Worm (Caenorhabditis elegans) whole organism, L4 larva: ENCODE data around the gene ZK892.4.

Source experiments
- D1046.2 ChIP-seq: fragments of 200-800 bp; sonication (Bioruptor generic); IDR thresholded peaks from 2 replicates; pipeline ENCODE4 v1.3.6; 2022; ENCODE audit warnings: missing genetic modification characterization, missing compliant biosample characterization
- F10B5.3 ChIP-seq: sonication (generic microtip); optimal IDR thresholded peaks from 2 replicates; lab custom pipeline; 2016; ENCODE audit warnings: mild to moderate bottlenecking, missing genetic modification characterization, missing compliant biosample characterization
- T20F7.1 ChIP-seq: fragments of 200-800 bp; sonication (Bioruptor generic); optimal IDR thresholded peaks from 2 replicates; lab custom pipeline; 2018; ENCODE audit warnings: mild to moderate bottlenecking, missing genetic modification characterization, missing compliant biosample characterization
- Y105C5A.15 ChIP-seq: fragments of 200-800 bp; sonication (Bioruptor generic); IDR thresholded peaks from 2 replicates; pipeline ENCODE4 v1.3.6; 2022; ENCODE audit warnings: missing genetic modification characterization, missing compliant biosample characterization
- Y5F2A.4 ChIP-seq: fragments of 200-800 bp; sonication (Bioruptor generic); optimal IDR thresholded peaks from 2 replicates; lab custom pipeline; 2018; ENCODE audit warnings: mild to moderate bottlenecking, missing genetic modification characterization, missing compliant biosample characterization
- ZK337.2 ChIP-seq: fragments of 200-800 bp; sonication (Bioruptor generic); IDR thresholded peaks from 2 replicates; pipeline ENCODE4 v1.3.6; 2022; ENCODE audit warnings: missing genetic modification reagents, missing genetic modification characterization, missing compliant biosample characterization
- aha-1 ChIP-seq: fragments of 150-350 bp; peaks from one replicate; lab custom pipeline; 2014; ENCODE audit warnings: missing biosample characterization, missing genetic modification characterization
- aly-2 ChIP-seq: sonication (generic microtip); optimal IDR thresholded peaks from 2 replicates; lab custom pipeline; 2018; ENCODE audit warnings: missing biosample characterization, missing genetic modification characterization
- ama-1 ChIP-seq: fragments of 150-350 bp; optimal IDR thresholded peaks from 2 replicates; lab custom pipeline; 2014; ENCODE audit warnings: inconsistent platforms, mixed read lengths
- arid-1 ChIP-seq: fragments of 200-800 bp; sonication (Bioruptor generic); conservative IDR thresholded peaks from 2 replicates; pipeline ENCODE4 v1.3.6; 2022; ENCODE audit warnings: missing genetic modification reagents, missing genetic modification characterization, missing compliant biosample characterization
- attf-4 ChIP-seq: sonication (generic microtip); optimal IDR thresholded peaks from 3 replicates; lab custom pipeline; 2017; ENCODE audit warnings: missing biosample characterization, missing genetic modification characterization
- ceh-20 ChIP-seq: fragments of 200-800 bp; sonication (Bioruptor generic); IDR thresholded peaks from 2 replicates; pipeline ENCODE4 v1.3.6; 2022; ENCODE audit warnings: missing genetic modification reagents, missing genetic modification characterization, missing compliant biosample characterization
- ceh-32 ChIP-seq: sonication (generic microtip); optimal IDR thresholded peaks from 2 replicates; lab custom pipeline; 2016; ENCODE audit warnings: mild to moderate bottlenecking, missing genetic modification characterization, missing compliant biosample characterization; ENCODE audit not compliant: poor library complexity
- ceh-44 ChIP-seq: fragments of 200-800 bp; sonication (Bioruptor generic); IDR thresholded peaks from 2 replicates; pipeline ENCODE4 v1.3.6; 2022; ENCODE audit warnings: missing genetic modification reagents, missing genetic modification characterization, missing compliant biosample characterization
- ceh-62 ChIP-seq: sonication (generic microtip); optimal IDR thresholded peaks from 2 replicates; lab custom pipeline; 2017; ENCODE audit warnings: missing biosample characterization, missing genetic modification characterization
- ces-1 ChIP-seq: fragments of 150-350 bp; sonication (generic microtip); optimal IDR thresholded peaks from 4 replicates; lab custom pipeline; 2014; ENCODE audit warnings: missing biosample characterization, missing genetic modification reagents, missing genetic modification characterization
- ctbp-1 ChIP-seq: fragments of 200-800 bp; sonication (Bioruptor generic); IDR thresholded peaks from 2 replicates; pipeline ENCODE4 v1.3.6; 2022; ENCODE audit warnings: missing genetic modification reagents, missing genetic modification characterization, missing compliant biosample characterization
- daf-12 ChIP-seq: fragments of 150-350 bp; optimal IDR thresholded peaks from 2 replicates; lab custom pipeline; 2014; ENCODE audit warnings: missing biosample characterization, missing genetic modification reagents, missing genetic modification characterization
- daf-16 ChIP-seq, 3 experiments: sonication (generic microtip); optimal IDR thresholded peaks; 2 replicates each; lab custom pipeline; 2016 to 2017; ENCODE audit warnings: missing genetic modification characterization in 3 of 3, missing genetic modification reagents in 3 of 3, mild to moderate bottlenecking in 2 of 3, missing compliant biosample characterization in 2 of 3, missing biosample characterization in 1 of 3, moderate library complexity in 1 of 3
- daf-19 ChIP-seq: fragments of 200-800 bp; sonication (Bioruptor generic); conservative IDR thresholded peaks from 2 replicates; pipeline ENCODE4 v1.3.6; 2022; ENCODE audit warnings: missing genetic modification characterization, missing compliant biosample characterization
- dmd-6 ChIP-seq: fragments of 200-800 bp; sonication (Bioruptor generic); IDR thresholded peaks from 2 replicates; pipeline ENCODE4 v1.3.6; 2022; ENCODE audit warnings: missing genetic modification reagents, missing genetic modification characterization, missing compliant biosample characterization
- dve-1 ChIP-seq: sonication (generic microtip); optimal IDR thresholded peaks from 2 replicates; lab custom pipeline; 2017; ENCODE audit warnings: antibody characterized with exemption, mild to moderate bottlenecking, missing genetic modification characterization, missing compliant biosample characterization; ENCODE audit not compliant: insufficient read depth
- egl-27 ChIP-seq: sonication (generic microtip); optimal IDR thresholded peaks from 3 replicates; lab custom pipeline; 2017; ENCODE audit warnings: missing biosample characterization, missing genetic modification reagents, missing genetic modification characterization
- fkh-10 ChIP-seq: fragments of 150-350 bp; optimal IDR thresholded peaks from 2 replicates; lab custom pipeline; 2014; ENCODE audit warnings: missing biosample characterization, missing genetic modification reagents, missing genetic modification characterization
- gei-8 ChIP-seq: fragments of 200-800 bp; sonication (Bioruptor generic); optimal IDR thresholded peaks from 2 replicates; lab custom pipeline; 2018; ENCODE audit warnings: mild to moderate bottlenecking, missing genetic modification characterization, missing compliant biosample characterization
- hmg-1.1 ChIP-seq: fragments of 200-800 bp; sonication (Bioruptor generic); IDR thresholded peaks from 2 replicates; pipeline ENCODE4 v1.3.6; 2022; ENCODE audit warnings: missing genetic modification reagents, missing genetic modification characterization, missing compliant biosample characterization
- lin-13 ChIP-seq: fragments of 150-350 bp; optimal IDR thresholded peaks from 2 replicates; lab custom pipeline; 2014; ENCODE audit warnings: missing biosample characterization, missing genetic modification reagents, missing genetic modification characterization
- lin-29 ChIP-seq: fragments of 200-800 bp; sonication (Bioruptor generic); IDR thresholded peaks from 2 replicates; pipeline ENCODE4 v1.3.6; 2022; ENCODE audit warnings: missing genetic modification reagents, missing genetic modification characterization, missing compliant biosample characterization
- lin-39 ChIP-seq: fragments of 150-350 bp; optimal IDR thresholded peaks from 2 replicates; lab custom pipeline; 2014; ENCODE audit warnings: missing biosample characterization, missing genetic modification reagents, missing genetic modification characterization
- lir-3 ChIP-seq: sonication (generic microtip); optimal IDR thresholded peaks from 2 replicates; lab custom pipeline; 2016; ENCODE audit warnings: mild to moderate bottlenecking, missing genetic modification characterization, missing compliant biosample characterization
- mdl-1 ChIP-seq, 2 experiments: fragments of 150-350 bp in 1 of 2; sonication (generic microtip) in 1 of 2; optimal IDR thresholded peaks; 2 replicates each; lab custom pipeline; 2014 to 2017; ENCODE audit warnings: missing biosample characterization in 2 of 2, missing genetic modification characterization in 2 of 2
- mes-2 ChIP-seq: sonication (generic microtip); optimal IDR thresholded peaks from 2 replicates; lab custom pipeline; 2016; ENCODE audit warnings: missing genotype, mild to moderate bottlenecking, missing genetic modification characterization, missing compliant biosample characterization; ENCODE audit not compliant: poor library complexity, severe bottlenecking
- nhr-10 ChIP-seq: fragments of 150-350 bp; optimal IDR thresholded peaks from 2 replicates; lab custom pipeline; 2014; ENCODE audit warnings: missing biosample characterization, missing genetic modification characterization
- nhr-11 ChIP-seq: fragments of 150-350 bp; optimal IDR thresholded peaks from 2 replicates; lab custom pipeline; 2014; ENCODE audit warnings: missing biosample characterization, missing genetic modification characterization
- nhr-111 ChIP-seq: fragments of 200-800 bp; sonication (Bioruptor generic); optimal IDR thresholded peaks from 2 replicates; lab custom pipeline; 2018; ENCODE audit warnings: mild to moderate bottlenecking, missing genetic modification characterization, missing compliant biosample characterization
- nhr-25 ChIP-seq: sonication (generic microtip); optimal IDR thresholded peaks from 2 replicates; lab custom pipeline; 2017; ENCODE audit warnings: missing genetic modification characterization, mild to moderate bottlenecking, missing compliant biosample characterization, antibody characterized with exemption, moderate library complexity, borderline replicate concordance; ENCODE audit not compliant: insufficient read depth
- nhr-41 ChIP-seq: fragments of 200-800 bp; sonication (Bioruptor generic); IDR thresholded peaks from 2 replicates; pipeline ENCODE4 v1.3.6; 2022; ENCODE audit warnings: missing genetic modification reagents, missing genetic modification characterization, missing compliant biosample characterization
- nhr-42 ChIP-seq: fragments of 200-800 bp; sonication (Bioruptor generic); IDR thresholded peaks from 2 replicates; pipeline ENCODE4 v1.3.6; 2022; ENCODE audit warnings: missing genetic modification characterization, missing compliant biosample characterization
- nhr-6 ChIP-seq: fragments of 150-350 bp; optimal IDR thresholded peaks from 2 replicates; lab custom pipeline; 2014; ENCODE audit warnings: missing biosample characterization, missing genetic modification characterization
- pqm-1 ChIP-seq: sonication (generic microtip); optimal IDR thresholded peaks from 2 replicates; lab custom pipeline; 2017; ENCODE audit warnings: missing biosample characterization, missing genetic modification characterization
- rbr-2 ChIP-seq: sonication (generic microtip); optimal IDR thresholded peaks from 2 replicates; lab custom pipeline; 2016; ENCODE audit warnings: missing genotype, missing genetic modification characterization, missing compliant biosample characterization
- set-16 ChIP-seq: fragments of 200-800 bp; sonication (Bioruptor generic); IDR thresholded peaks from 2 replicates; pipeline ENCODE4 v1.3.6; 2022; ENCODE audit warnings: missing genetic modification reagents, missing genetic modification characterization, missing compliant biosample characterization
- skn-1 ChIP-seq: fragments of 150-350 bp; optimal IDR thresholded peaks from 2 replicates; lab custom pipeline; 2014; ENCODE audit warnings: missing biosample characterization, missing genetic modification characterization
- tag-97 ChIP-seq: fragments of 200-800 bp; sonication (Bioruptor generic); IDR thresholded peaks from 2 replicates; pipeline ENCODE4 v1.3.6; 2022; ENCODE audit warnings: missing genetic modification characterization, missing compliant biosample characterization
- tra-1 ChIP-seq: fragments of 200-800 bp; sonication (Bioruptor generic); IDR thresholded peaks from 2 replicates; pipeline ENCODE4 v1.3.6; 2022; ENCODE audit warnings: missing genetic modification reagents, missing genetic modification characterization, missing compliant biosample characterization
- unc-130 ChIP-seq: sonication (generic microtip); optimal IDR thresholded peaks from 2 replicates; lab custom pipeline; 2016; ENCODE audit warnings: missing genetic modification reagents, missing genetic modification characterization, missing compliant biosample characterization
- unc-62 ChIP-seq, 3 experiments: fragments of 150-350 bp in 1 of 3; sonication (generic microtip); optimal IDR thresholded peaks in 2 of 3; peaks in 1 of 3; 1 replicate in 1 of 3; 2 replicates in 2 of 3; lab custom pipeline; 2014 to 2017; ENCODE audit warnings: missing biosample characterization in 3 of 3, missing genetic modification characterization in 3 of 3, missing genetic modification reagents in 3 of 3, missing genotype in 1 of 3
- zag-1 ChIP-seq: fragments of 150-350 bp; optimal IDR thresholded peaks from 2 replicates; lab custom pipeline; 2014; ENCODE audit warnings: missing biosample characterization, missing genetic modification characterization
- zip-11 ChIP-seq: fragments of 200-800 bp; sonication (Bioruptor generic); IDR thresholded peaks from 2 replicates; pipeline ENCODE4 v1.3.6; 2022; ENCODE audit warnings: missing genetic modification characterization, missing compliant biosample characterization
- zip-2 ChIP-seq: fragments of 150-350 bp; optimal IDR thresholded peaks from 2 replicates; lab custom pipeline; 2014; ENCODE audit warnings: missing biosample characterization, missing genetic modification characterization

The ZK892.4 gene

ce11 chrII:10016013-10016412, 9.6 kb downstream of the ZK892.4 start, which contains the start of gene lec-2 (continued):
- TF ChIP-seq nhr-111 (GFP tag; lab: Kevin White, UChicago) = no peak
- no peak for TF ChIP-seq lin-29 (GFP tag; lab: Robert Waterston, UW)
- no peak for TF ChIP-seq T20F7.1 (GFP tag; lab: Kevin White, UChicago)
- no peak for TF ChIP-seq ZK337.2 (GFP tag; lab: Robert Waterston, UW)
- 0 out of 2 replicates have a peak, but pooled peaks have one; percentile 14 for TF ChIP-seq D1046.2 (GFP tag; lab: Robert Waterston, UW)
- TF ChIP-seq fkh-10 (GFP tag; lab: Kevin White, UChicago) = no peak
- TF ChIP-seq nhr-41 = no peak
- TF ChIP-seq aha-1 (tag; lab: Kevin White, UChicago) = peak; percentile 84
- TF ChIP-seq lin-13 (GFP tag; lab: Kevin White, UChicago) = no peak
- TF ChIP-seq daf-12 (tag; lab: Kevin White, UChicago) = no peak
- 0 out of 2 replicates have a peak, but pooled peaks have one; percentile 43 for TF ChIP-seq tra-1
- no peak for TF ChIP-seq nhr-42 (GFP tag; lab: Robert Waterston, UW)
- TF ChIP-seq set-16 (GFP tag; lab: Robert Waterston, UW) = peak; percentile 63
- TF ChIP-seq ctbp-1 (GFP tag; lab: Robert Waterston, UW) = no peak
- TF ChIP-seq nhr-25 = no peak
- peak; percentile 56 for TF ChIP-seq dmd-6 (GFP tag; lab: Robert Waterston, UW)
- no peak for TF ChIP-seq pqm-1 (tag; lab: Kevin White, UChicago)
- peak; percentile 51 for TF ChIP-seq rbr-2 (tag; lab: Kevin White, UChicago)
- no peak for TF ChIP-seq Y105C5A.15 (GFP tag; lab: Robert Waterston, UW)
- TF ChIP-seq ama-1 = no peak
- TF ChIP-seq attf-4 (tag; lab: Kevin White, UChicago) = no peak
- no peak for TF ChIP-seq ceh-32 (tag; lab: Kevin White, UChicago)
- no peak for TF ChIP-seq unc-130 (GFP tag; lab: Kevin White, UChicago)
- TF ChIP-seq zip-2 (tag; lab: Kevin White, UChicago) = no peak
- TF ChIP-seq nhr-11 = peak; percentile 65
- TF ChIP-seq zag-1 (tag; lab: Kevin White, UChicago) = no peak
- no peak for TF ChIP-seq nhr-6 (tag; lab: Kevin White, UChicago)
- no peak for TF ChIP-seq mes-2
- no peak for TF ChIP-seq ceh-44 (GFP tag; lab: Robert Waterston, UW)
- no peak for TF ChIP-seq unc-62 (GFP tag; optimal IDR thresholded peaks at IDR 0.05 in 1 of 2; lab: Kevin White, UChicago)
- no peak for TF ChIP-seq unc-62 (tag; optimal IDR thresholded peaks at IDR 0.05; lab: Kevin White, UChicago)
- no peak for TF ChIP-seq skn-1 (tag; lab: Kevin White, UChicago)
- TF ChIP-seq mdl-1 (tag; optimal IDR thresholded peaks at IDR 0.05; lab: Kevin White, UChicago) = peak; percentile 29 to 80
- TF ChIP-seq tag-97 (GFP tag; lab: Robert Waterston, UW) = no peak
- TF ChIP-seq daf-19 (GFP tag; lab: Robert Waterston, UW) = no peak
- peak; percentile 65 for TF ChIP-seq gei-8
- TF ChIP-seq ces-1 (GFP tag; lab: Kevin White, UChicago) = no peak
- no peak for TF ChIP-seq nhr-10 (tag; lab: Kevin White, UChicago)
- no peak for TF ChIP-seq ceh-62 (tag; lab: Kevin White, UChicago)
- peak; percentile 15 for TF ChIP-seq egl-27 (tag; lab: Kevin White, UChicago)
- TF ChIP-seq arid-1 (GFP tag; lab: Robert Waterston, UW) = no peak
- no peak for TF ChIP-seq zip-11 (GFP tag; lab: Robert Waterston, UW)
- TF ChIP-seq lir-3 (tag; lab: Kevin White, UChicago) = no peak
- no peak for TF ChIP-seq Y5F2A.4 (GFP tag; lab: Kevin White, UChicago)
- TF ChIP-seq daf-16 (GFP tag; optimal IDR thresholded peaks at IDR 0.05; lab: Kevin White, UChicago) = no peak
- TF ChIP-seq daf-16 (tag; optimal IDR thresholded peaks at IDR 0.05; lab: Kevin White, UChicago) = no peak
- peak; percentile 10 for TF ChIP-seq dve-1 (tag; lab: Kevin White, UChicago)
- TF ChIP-seq aly-2 (tag; lab: Kevin White, UChicago) = no peak
- TF ChIP-seq hmg-1.1 = peak; percentile 77
- TF ChIP-seq lin-39 = no peak
- TF ChIP-seq F10B5.3 = no peak
- 0 out of 2 replicates have a peak, but pooled peaks have one; percentile 34 for TF ChIP-seq ceh-20 (GFP tag; lab: Robert Waterston, UW)
